Fruit fly (Drosophila melanogaster) whole organism, embryonic: ENCODE data around the gene bol.

Source experiments
- CG10462 ChIP-seq: fragments of 200-800 bp; sonication (Bioruptor generic); optimal IDR thresholded peaks from 2 replicates; lab custom pipeline; 2016; ENCODE audit warnings: missing biosample characterization, missing genetic modification characterization
- CG12391 ChIP-seq: fragments of 200-800 bp; sonication (Bioruptor generic); optimal IDR thresholded peaks from 3 replicates; lab custom pipeline; 2018; ENCODE audit warnings: missing biosample characterization, mild to moderate bottlenecking, missing genetic modification characterization, moderate library complexity
- CG17359 ChIP-seq: fragments of 200-800 bp; sonication (Bioruptor generic); optimal IDR thresholded peaks from 3 replicates; lab custom pipeline; 2018; ENCODE audit warnings: missing biosample characterization, mild to moderate bottlenecking, missing genetic modification characterization, moderate library complexity
- CG4282 ChIP-seq: fragments of 200-800 bp; sonication (Bioruptor generic); optimal IDR thresholded peaks from 2 replicates; lab custom pipeline; 2016; ENCODE audit warnings: missing biosample characterization, missing genetic modification characterization
- CG8089 ChIP-seq: fragments of 200-800 bp; sonication (Bioruptor generic); optimal IDR thresholded peaks from 3 replicates; lab custom pipeline; 2016; ENCODE audit warnings: missing biosample characterization, missing genetic modification characterization
- Hr3 ChIP-seq: fragments of 200-800 bp; sonication (Bioruptor generic); optimal IDR thresholded peaks from 3 replicates; lab custom pipeline; 2016; ENCODE audit warnings: missing biosample characterization, missing genetic modification characterization
- Six4 ChIP-seq: fragments of 200-800 bp; sonication (Bioruptor generic); optimal IDR thresholded peaks from 2 replicates; lab custom pipeline; 2016; ENCODE audit warnings: missing biosample characterization, missing genetic modification characterization
- Trl ChIP-seq, 3 experiments: fragments of >200 bp in 2 of 3; fragments of 200-800 bp in 1 of 3; sonication (Bioruptor generic) in 1 of 3; optimal IDR thresholded peaks; 2 replicates in 1 of 3; 3 replicates in 2 of 3; lab custom pipeline; 2016 to 2017; ENCODE audit warnings: missing biosample characterization in 1 of 3, missing genetic modification characterization in 1 of 3
- br ChIP-seq: fragments of >200 bp; optimal IDR thresholded peaks from 2 replicates; lab custom pipeline; 2017
- cas ChIP-seq: fragments of 200-800 bp; sonication (Bioruptor generic); IDR thresholded peaks from 2 replicates; pipeline ENCODE4 v1.3.6; 2022; ENCODE audit warnings: missing biosample characterization, missing genetic modification characterization
- ham ChIP-seq: fragments of 200-800 bp; sonication (Bioruptor generic); IDR thresholded peaks from 2 replicates; pipeline ENCODE4 v1.3.6; 2022; ENCODE audit warnings: missing biosample characterization, missing genetic modification characterization
- jing ChIP-seq: fragments of 200-800 bp; sonication (Bioruptor generic); optimal IDR thresholded peaks from 2 replicates; lab custom pipeline; 2018; ENCODE audit warnings: missing biosample characterization, mild to moderate bottlenecking, missing genetic modification characterization
- pb ChIP-seq: fragments of 200-800 bp; sonication (Bioruptor generic); optimal IDR thresholded peaks from 3 replicates; lab custom pipeline; 2016; ENCODE audit warnings: missing biosample characterization, missing genetic modification characterization

- TF ChIP-seq Trl (optimal IDR thresholded peaks at IDR 0.05; lab: Kevin White, UChicago) (no peak), Trl (GFP tag; optimal IDR thresholded peaks at IDR 0.05; lab: Kevin White, UChicago) (no peak), CG4282 (no peak), cas (no peak), CG12391 (no peak), jing (GFP tag; lab: Kevin White, UChicago) (no peak), pb (GFP tag; lab: Kevin White, UChicago) (no peak), CG17359 (tag; lab: Kevin White, UChicago) (no peak), CG10462 (no peak), ham (GFP tag; lab: Robert Waterston, UW) (no peak), br (lab: Kevin White, UChicago) (no peak), Six4 (GFP tag; lab: Kevin White, UChicago) (no peak), Hr3 (no peak), CG8089 (no peak)
Measured at dm6 chr3L:9063607-9064006, 70.6 kb downstream of the bol start.
